Worm (Caenorhabditis elegans) whole organism, young adult: Measurements from ENCODE around the gene C45G9.15.

Experiments used
- B0019.2 ChIP-seq: fragments of 200-800 bp; sonication (Bioruptor generic); conservative IDR thresholded peaks from 2 replicates; pipeline ENCODE4 v1.3.6; 2022; ENCODE audit warnings: missing genetic modification reagents, missing genetic modification characterization, missing compliant biosample characterization
- B0035.1 ChIP-seq: sonication (generic microtip); optimal IDR thresholded peaks from 2 replicates; lab custom pipeline; 2016; ENCODE audit warnings: missing genetic modification characterization, mild to moderate bottlenecking, missing compliant biosample characterization, missing genotype, missing genetic modification reagents
- B0336.3 ChIP-seq: fragments of 200-800 bp; sonication (Bioruptor generic); IDR thresholded peaks from 2 replicates; pipeline ENCODE4 v1.3.6; 2022; ENCODE audit warnings: missing genetic modification characterization, missing compliant biosample characterization
- C17E4.6 ChIP-seq: fragments of 200-800 bp; sonication (Bioruptor generic); IDR thresholded peaks from 2 replicates; pipeline ENCODE4 v1.3.6; 2022; ENCODE audit warnings: missing genetic modification reagents, missing genetic modification characterization, missing compliant biosample characterization
- F10E7.11 ChIP-seq: sonication (generic microtip); optimal IDR thresholded peaks from 2 replicates; lab custom pipeline; 2017; ENCODE audit warnings: mild to moderate bottlenecking, missing genetic modification characterization, moderate library complexity, missing compliant biosample characterization
- K12H6.12 ChIP-seq: fragments of 200-800 bp; sonication (Bioruptor generic); optimal IDR thresholded peaks from 2 replicates; lab custom pipeline; 2018; ENCODE audit warnings: mild to moderate bottlenecking, missing genetic modification characterization, missing compliant biosample characterization
- T07F8.4 ChIP-seq: sonication (generic microtip); optimal IDR thresholded peaks from 2 replicates; lab custom pipeline; 2016; ENCODE audit warnings: mild to moderate bottlenecking, missing genetic modification characterization, moderate library complexity, missing compliant biosample characterization
- Y53F4B.3 ChIP-seq: fragments of 200-800 bp; sonication (Bioruptor generic); IDR thresholded peaks from 2 replicates; pipeline ENCODE4 v1.3.6; 2022; ENCODE audit warnings: missing genetic modification reagents, missing genetic modification characterization, missing compliant biosample characterization
- Y56A3A.18 ChIP-seq: fragments of 200-800 bp; sonication (Bioruptor generic); IDR thresholded peaks from 2 replicates; pipeline ENCODE4 v1.3.6; 2022; ENCODE audit warnings: missing genetic modification reagents, missing genetic modification characterization, missing compliant biosample characterization
- Y79H2A.3 ChIP-seq: fragments of 200-800 bp; sonication (Bioruptor generic); conservative IDR thresholded peaks from 2 replicates; pipeline ENCODE4 v1.3.6; 2022; ENCODE audit warnings: missing genetic modification reagents, missing genetic modification characterization, missing compliant biosample characterization
- Y95B8A.8 ChIP-seq: fragments of 200-800 bp; sonication (Bioruptor generic); IDR thresholded peaks from 2 replicates; pipeline ENCODE4 v1.3.6; 2022; ENCODE audit warnings: missing genetic modification reagents, missing genetic modification characterization, missing compliant biosample characterization
- aptf-2 ChIP-seq: fragments of 200-800 bp; sonication (Bioruptor generic); conservative IDR thresholded peaks from 2 replicates; pipeline ENCODE4 v1.3.6; 2022; ENCODE audit warnings: missing genetic modification reagents, missing genetic modification characterization, missing compliant biosample characterization
- attf-3 ChIP-seq: fragments of 200-800 bp; sonication (Bioruptor generic); conservative IDR thresholded peaks from 2 replicates; pipeline ENCODE4 v1.3.6; 2022; ENCODE audit warnings: missing genetic modification reagents, missing genetic modification characterization, missing compliant biosample characterization
- bed-1 ChIP-seq: fragments of 200-800 bp; sonication (Bioruptor generic); IDR thresholded peaks from 2 replicates; pipeline ENCODE4 v1.3.6; 2022; ENCODE audit warnings: missing genetic modification reagents, missing genetic modification characterization, missing compliant biosample characterization
- ccch-3 ChIP-seq: fragments of 200-800 bp; sonication (Bioruptor generic); optimal IDR thresholded peaks from 2 replicates; lab custom pipeline; 2018; ENCODE audit warnings: mild to moderate bottlenecking, missing genetic modification characterization, missing compliant biosample characterization
- cebp-1 ChIP-seq, 2 experiments: fragments of 200-800 bp in 1 of 2; sonication (Bioruptor generic) in 1 of 2; sonication (generic microtip) in 1 of 2; IDR thresholded peaks in 1 of 2; optimal IDR thresholded peaks in 1 of 2; 2 replicates each; pipeline versions ENCODE4 v1.3.6 to Lab custom; 2017 to 2022; ENCODE audit warnings: missing compliant biosample characterization in 2 of 2, missing genetic modification characterization in 2 of 2, mild to moderate bottlenecking in 1 of 2, missing genetic modification reagents in 1 of 2, moderate library complexity in 1 of 2
- ceh-27 ChIP-seq: fragments of 200-800 bp; sonication (Bioruptor generic); optimal IDR thresholded peaks from 2 replicates; lab custom pipeline; 2018; ENCODE audit warnings: mild to moderate bottlenecking, missing genetic modification characterization, moderate library complexity, missing compliant biosample characterization
- ceh-40 ChIP-seq: fragments of 200-800 bp; sonication (Bioruptor generic); IDR thresholded peaks from 2 replicates; pipeline ENCODE4 v1.3.6; 2022; ENCODE audit warnings: missing genetic modification characterization, missing compliant biosample characterization
- ceh-58 ChIP-seq: fragments of 200-800 bp; sonication (Bioruptor generic); IDR thresholded peaks from 2 replicates; pipeline ENCODE4 v1.3.6; 2022; ENCODE audit warnings: missing genetic modification characterization, missing compliant biosample characterization
- dpff-1 ChIP-seq: sonication (generic microtip); optimal IDR thresholded peaks from 2 replicates; lab custom pipeline; 2017; ENCODE audit warnings: mild to moderate bottlenecking, missing genetic modification characterization, missing compliant biosample characterization
- egl-18 ChIP-seq: fragments of 200-800 bp; sonication (Bioruptor generic); IDR thresholded peaks from 2 replicates; pipeline ENCODE4 v1.3.6; 2022; ENCODE audit warnings: missing genetic modification reagents, missing genetic modification characterization, missing compliant biosample characterization
- egrh-3 ChIP-seq: fragments of 200-800 bp; sonication (Bioruptor generic); IDR thresholded peaks from 2 replicates; pipeline ENCODE4 v1.3.6; 2022; ENCODE audit warnings: missing genetic modification reagents, missing genetic modification characterization, missing compliant biosample characterization
- ets-4 ChIP-seq: fragments of 200-800 bp; sonication (Bioruptor generic); optimal IDR thresholded peaks from 2 replicates; lab custom pipeline; 2018; ENCODE audit warnings: mild to moderate bottlenecking, missing genetic modification characterization, missing compliant biosample characterization
- fkh-3 ChIP-seq: sonication (generic microtip); optimal IDR thresholded peaks from 2 replicates; lab custom pipeline; 2016; ENCODE audit warnings: mild to moderate bottlenecking, missing genetic modification characterization, missing compliant biosample characterization
- him-1 ChIP-seq: sonication (generic microtip); optimal IDR thresholded peaks from 2 replicates; lab custom pipeline; 2016; ENCODE audit warnings: missing genotype, missing genetic modification reagents, missing genetic modification characterization, missing compliant biosample characterization
- hlh-12 ChIP-seq: sonication (generic microtip); optimal IDR thresholded peaks from 2 replicates; lab custom pipeline; 2016; ENCODE audit warnings: missing genetic modification characterization, missing compliant biosample characterization
- hmg-20 ChIP-seq: fragments of 200-800 bp; sonication (Bioruptor generic); IDR thresholded peaks from 2 replicates; pipeline ENCODE4 v1.3.6; 2022; ENCODE audit warnings: missing genetic modification reagents, missing genetic modification characterization, missing compliant biosample characterization
- hsf-1 ChIP-seq: fragments of 200-800 bp; sonication (Bioruptor generic); IDR thresholded peaks from 2 replicates; pipeline ENCODE4 v1.3.6; 2022; ENCODE audit warnings: missing genetic modification reagents, missing genetic modification characterization, missing compliant biosample characterization
- let-526 ChIP-seq: fragments of 200-800 bp; sonication (Bioruptor generic); IDR thresholded peaks from 2 replicates; pipeline ENCODE4 v1.3.6; 2022; ENCODE audit warnings: missing genetic modification reagents, missing genetic modification characterization, missing compliant biosample characterization
- lin-35 ChIP-seq, 3 experiments: fragments of 150-350 bp in 2 of 3; sonication (generic microtip) in 1 of 3; optimal IDR thresholded peaks; 2 replicates each; lab custom pipeline; 2014 to 2018; ENCODE audit warnings: missing biosample characterization in 3 of 3, missing genetic modification characterization in 3 of 3, missing genetic modification reagents in 3 of 3
- madf-3 ChIP-seq: fragments of 200-800 bp; sonication (Bioruptor generic); IDR thresholded peaks from 2 replicates; pipeline ENCODE4 v1.3.6; 2022; ENCODE audit warnings: missing genetic modification reagents, missing genetic modification characterization, missing compliant biosample characterization
- madf-8 ChIP-seq: fragments of 200-800 bp; sonication (Bioruptor generic); conservative IDR thresholded peaks from 2 replicates; pipeline ENCODE4 v1.3.6; 2022; ENCODE audit warnings: missing genetic modification reagents, missing genetic modification characterization, missing compliant biosample characterization
- mel-28 ChIP-seq: sonication (generic microtip); optimal IDR thresholded peaks from 2 replicates; lab custom pipeline; 2016; ENCODE audit warnings: borderline replicate concordance, mild to moderate bottlenecking, missing genetic modification characterization, missing compliant biosample characterization
- nfyb-1 ChIP-seq: fragments of 200-800 bp; sonication (Bioruptor generic); IDR thresholded peaks from 2 replicates; pipeline ENCODE4 v1.3.6; 2022; ENCODE audit warnings: missing genetic modification reagents, missing genetic modification characterization, missing compliant biosample characterization
- nhr-120 ChIP-seq: fragments of 200-800 bp; sonication (Bioruptor generic); IDR thresholded peaks from 2 replicates; pipeline ENCODE4 v1.3.6; 2022; ENCODE audit warnings: missing genetic modification characterization, missing compliant biosample characterization
- nhr-179 ChIP-seq: sonication (generic microtip); optimal IDR thresholded peaks from 2 replicates; lab custom pipeline; 2016; ENCODE audit warnings: mild to moderate bottlenecking, missing genetic modification characterization, missing compliant biosample characterization
- nhr-27 ChIP-seq: fragments of 200-800 bp; sonication (Bioruptor generic); optimal IDR thresholded peaks from 2 replicates; lab custom pipeline; 2018; ENCODE audit warnings: mild to moderate bottlenecking, missing genetic modification characterization, moderate library complexity, missing compliant biosample characterization
- nhr-80 ChIP-seq: sonication (generic microtip); optimal IDR thresholded peaks from 2 replicates; lab custom pipeline; 2016; ENCODE audit warnings: missing genetic modification characterization, missing compliant biosample characterization
- rcor-1 ChIP-seq: fragments of 200-800 bp; sonication (Bioruptor generic); IDR thresholded peaks from 2 replicates; pipeline ENCODE4 v1.3.6; 2022; ENCODE audit warnings: missing genetic modification reagents, missing genetic modification characterization, missing compliant biosample characterization
- snpc-3.4 ChIP-seq: sonication (generic microtip); optimal IDR thresholded peaks from 2 replicates; lab custom pipeline; 2017; ENCODE audit warnings: missing genetic modification characterization, mild to moderate bottlenecking, missing compliant biosample characterization, antibody characterized with exemption, moderate library complexity, missing genotype, missing genetic modification reagents
- tbp1 ChIP-seq: fragments of 200-800 bp; sonication (Bioruptor generic); optimal IDR thresholded peaks from 2 replicates; lab custom pipeline; 2018; ENCODE audit warnings: mild to moderate bottlenecking, missing genetic modification characterization, missing compliant biosample characterization
- tlf-1 ChIP-seq: fragments of 200-800 bp; sonication (Bioruptor generic); optimal IDR thresholded peaks from 2 replicates; lab custom pipeline; 2018; ENCODE audit warnings: mild to moderate bottlenecking, missing genetic modification characterization, missing compliant biosample characterization
- xnd-1 ChIP-seq: sonication (generic microtip); optimal IDR thresholded peaks from 2 replicates; lab custom pipeline; 2016; ENCODE audit warnings: missing genotype, missing genetic modification reagents, missing genetic modification characterization, missing compliant biosample characterization
- zfh-2 ChIP-seq: fragments of 200-800 bp; sonication (Bioruptor generic); conservative IDR thresholded peaks from 2 replicates; pipeline ENCODE4 v1.3.6; 2022; ENCODE audit warnings: missing genetic modification reagents, missing genetic modification characterization, missing compliant biosample characterization
- ztf-28 ChIP-seq: fragments of 200-800 bp; sonication (Bioruptor generic); IDR thresholded peaks from 2 replicates; pipeline ENCODE4 v1.3.6; 2022; ENCODE audit warnings: missing genetic modification reagents, missing genetic modification characterization, missing compliant biosample characterization

Gene C45G9.15

DNA sequence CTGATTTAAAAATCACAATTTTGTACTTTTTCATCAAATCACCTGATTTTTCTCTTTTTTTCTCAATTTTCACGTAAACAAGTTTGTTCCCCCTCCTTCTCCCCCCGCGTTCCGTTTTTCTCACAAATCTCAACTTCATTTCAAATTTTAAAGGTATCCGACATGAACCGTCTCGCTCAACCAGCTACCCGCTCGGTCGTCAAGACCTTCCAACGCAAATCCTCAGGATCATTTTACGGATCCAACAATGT is 29.6 kb upstream of the C45G9.15 start, which contains the start of gene cox-6A:
cox-6A (plus strand) TSS at position 152 of the 251 bp plus-strand sequence.
- TF ChIP-seq C17E4.6 (GFP tag; lab: Robert Waterston, UW) (no peak), madf-3 (GFP tag; lab: Robert Waterston, UW) (no peak), lin-35 (GFP tag; optimal IDR thresholded peaks at IDR 0.05; lab: Kevin White, UChicago) (no peak), nhr-120 (GFP tag; lab: Robert Waterston, UW) (no peak), snpc-3.4 (tag; lab: Kevin White, UChicago) (no peak), xnd-1 (no peak), Y56A3A.18 (GFP tag; lab: Robert Waterston, UW) (no peak), let-526 (GFP tag; lab: Robert Waterston, UW) (no peak), ztf-28 (no peak), Y95B8A.8 (GFP tag; lab: Robert Waterston, UW) (no peak), hsf-1 (GFP tag; lab: Robert Waterston, UW) (no peak), ets-4 (GFP tag; lab: Kevin White, UChicago) (no peak), Y53F4B.3 (GFP tag; lab: Robert Waterston, UW) (no peak), bed-1 (no peak), nhr-27 (no peak), ceh-27 (GFP tag; lab: Kevin White, UChicago) (no peak), ceh-40 (GFP tag; lab: Robert Waterston, UW) (no peak), B0019.2 (GFP tag; lab: Robert Waterston, UW) (no peak), hmg-20 (no peak), nhr-80 (tag; lab: Kevin White, UChicago) (no peak)

DNA sequence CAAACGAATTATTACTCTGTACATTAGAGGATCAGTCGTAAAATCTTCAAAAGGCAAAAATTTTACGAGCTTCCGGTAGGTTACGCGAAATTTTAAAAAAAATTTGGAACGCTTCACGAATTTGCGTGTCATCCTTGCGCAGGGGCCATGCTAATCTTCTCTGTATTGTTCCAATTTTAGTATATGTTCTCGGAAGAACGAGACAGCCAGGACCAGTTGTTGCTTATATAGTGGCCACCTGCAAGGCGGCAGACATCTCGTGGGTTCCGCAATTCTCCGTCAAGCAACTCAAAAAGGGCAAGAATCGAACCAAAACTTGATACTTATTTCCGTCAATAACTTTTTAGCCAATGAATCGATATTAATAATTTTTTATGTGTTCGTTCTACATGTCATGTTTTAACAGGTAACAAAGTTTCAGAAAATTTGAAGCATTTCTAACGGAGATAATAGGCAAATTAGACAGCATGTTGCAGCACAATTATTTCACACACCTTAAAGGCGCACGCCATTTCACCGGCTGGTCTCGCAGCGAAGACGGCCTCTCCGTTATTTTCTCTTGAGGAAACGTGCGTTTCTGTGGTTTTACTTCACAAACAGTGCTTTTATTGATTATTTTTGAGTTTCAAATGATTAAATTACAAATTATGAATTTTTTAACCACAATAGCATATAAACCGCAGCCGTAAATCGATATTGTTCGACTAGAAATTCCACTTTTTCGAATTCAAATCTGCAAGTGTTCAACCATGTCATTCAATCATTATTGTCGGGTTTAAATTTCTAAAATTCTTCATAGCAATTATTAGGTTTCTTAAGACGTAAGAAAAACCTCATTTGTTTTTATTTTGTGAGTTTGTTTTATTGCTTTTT is 29.1 kb upstream of the C45G9.15 start:
- TF ChIP-seq egrh-3 (0 out of 2 replicates have a peak, but pooled peaks have one; percentile 28), nfyb-1 (GFP tag; lab: Robert Waterston, UW) (peak; percentile 94), ceh-58 (GFP tag; lab: Robert Waterston, UW) (0 out of 2 replicates have a peak, but pooled peaks have one; percentile 84), xnd-1 (peak; percentile 63), nhr-27 (no peak), K12H6.12 (tag; lab: Kevin White, UChicago) (peak; percentile 51), B0336.3 (peak; percentile 91), Y56A3A.18 (GFP tag; lab: Robert Waterston, UW) (peak; percentile 83), zfh-2 (GFP tag; lab: Robert Waterston, UW) (no peak), attf-3 (peak; percentile 52; the same call in 1 of the 2 replicates), egl-18 (peak; percentile 78), ceh-40 (GFP tag; lab: Robert Waterston, UW) (peak; percentile 87; the same call in 1 of the 2 replicates), ccch-3 (GFP tag; lab: Kevin White, UChicago) (no peak), him-1 (peak; percentile 86), B0035.1 (tag; lab: Kevin White, UChicago) (peak; percentile 80), tbp1 (peak; percentile 86), Y53F4B.3 (GFP tag; lab: Robert Waterston, UW) (peak; percentile 87), fkh-3 (tag; lab: Kevin White, UChicago) (peak; percentile 92), F10E7.11 (tag; lab: Kevin White, UChicago) (peak; percentile 79), Y79H2A.3 (GFP tag; lab: Robert Waterston, UW) (0 out of 2 replicates have a peak, but pooled peaks have one; percentile 35), ceh-27 (GFP tag; lab: Kevin White, UChicago) (peak; percentile 65), madf-8 (GFP tag; lab: Robert Waterston, UW) (peak; percentile 66), aptf-2 (GFP tag; lab: Robert Waterston, UW) (0 out of 2 replicates have a peak, but pooled peaks have one; percentile 23), nhr-179 (tag; lab: Kevin White, UChicago) (peak; percentile 19), mel-28 (tag; lab: Kevin White, UChicago) (peak; percentile 40), rcor-1 (GFP tag; lab: Robert Waterston, UW) (peak; percentile 78), cebp-1 (GFP tag; IDR thresholded peaks at IDR 0.05; lab: Robert Waterston, UW) (peak; percentile 59), cebp-1 (tag; optimal IDR thresholded peaks at IDR 0.05; lab: Kevin White, UChicago) (peak; percentile 83), dpff-1 (tag; lab: Kevin White, UChicago) (no peak), hlh-12 (tag; lab: Kevin White, UChicago) (peak; percentile 72), T07F8.4 (tag; lab: Kevin White, UChicago) (peak; percentile 40), tlf-1 (peak; percentile 86)
